Worm (Caenorhabditis elegans) whole organism, L3 larva: ENCODE measurements around the gene pqn-57.
A peak's percentile ranks its signal among the peaks of the same experiment; 100 is the strongest.

Experiments
- R02D3.7 ChIP-seq: fragments of 150-350 bp; optimal IDR thresholded peaks from 2 replicates; lab custom pipeline; 2014; ENCODE audit warnings: missing biosample characterization, missing genetic modification characterization
- aly-2 ChIP-seq: fragments of 150-350 bp; optimal IDR thresholded peaks from 2 replicates; lab custom pipeline; 2014; ENCODE audit warnings: missing biosample characterization, missing genetic modification characterization
- ama-1 ChIP-seq: fragments of 150-350 bp; optimal IDR thresholded peaks from 2 replicates; lab custom pipeline; 2018
- ceh-16 ChIP-seq: sonication (generic microtip); optimal IDR thresholded peaks from 2 replicates; lab custom pipeline; 2017; ENCODE audit warnings: missing biosample characterization, missing genetic modification characterization
- ceh-28 ChIP-seq: fragments of 150-350 bp; optimal IDR thresholded peaks from 2 replicates; lab custom pipeline; 2014; ENCODE audit warnings: missing biosample characterization, missing genetic modification reagents, missing genetic modification characterization
- daf-12 ChIP-seq: fragments of 150-350 bp; optimal IDR thresholded peaks from 2 replicates; lab custom pipeline; 2014; ENCODE audit warnings: missing biosample characterization, missing genetic modification reagents, missing genetic modification characterization
- egl-5 ChIP-seq: fragments of 150-350 bp; optimal IDR thresholded peaks from 2 replicates; lab custom pipeline; 2017; ENCODE audit warnings: missing biosample characterization, missing genetic modification reagents, missing genetic modification characterization, inconsistent platforms
- elt-2 ChIP-seq: sonication (generic microtip); optimal IDR thresholded peaks from 2 replicates; lab custom pipeline; 2016; ENCODE audit warnings: missing genetic modification reagents, mild to moderate bottlenecking, missing genetic modification characterization, missing compliant biosample characterization
- elt-3 ChIP-seq, 3 experiments: fragments of 150-350 bp in 1 of 3; sonication (generic microtip) in 2 of 3; optimal IDR thresholded peaks; 2 replicates in 2 of 3; 4 replicates in 1 of 3; lab custom pipeline; 2014 to 2017; ENCODE audit warnings: missing biosample characterization in 3 of 3, missing genetic modification characterization in 3 of 3
- fkh-10 ChIP-seq: sonication (generic microtip); optimal IDR thresholded peaks from 2 replicates; lab custom pipeline; 2017; ENCODE audit warnings: missing biosample characterization, missing genetic modification reagents, missing genetic modification characterization
- fkh-2 ChIP-seq: fragments of 150-350 bp; optimal IDR thresholded peaks from 2 replicates; lab custom pipeline; 2014; ENCODE audit warnings: missing biosample characterization, missing genetic modification reagents, missing genetic modification characterization
- hmg-11 ChIP-seq: sonication (generic microtip); optimal IDR thresholded peaks from 2 replicates; lab custom pipeline; 2016; ENCODE audit warnings: missing genetic modification characterization, missing compliant biosample characterization
- jun-1 ChIP-seq: fragments of 150-350 bp; optimal IDR thresholded peaks from 2 replicates; lab custom pipeline; 2014; ENCODE audit warnings: missing biosample characterization, missing genetic modification reagents, missing genetic modification characterization
- lin-15B ChIP-seq: fragments of 150-350 bp; optimal IDR thresholded peaks from 2 replicates; lab custom pipeline; 2014; ENCODE audit warnings: missing biosample characterization, missing genetic modification characterization
- lin-39 ChIP-seq: fragments of 150-350 bp; optimal IDR thresholded peaks from 2 replicates; lab custom pipeline; 2018; ENCODE audit warnings: missing biosample characterization, missing genetic modification reagents, missing genetic modification characterization
- mdl-1 ChIP-seq: fragments of 150-350 bp; optimal IDR thresholded peaks from 2 replicates; lab custom pipeline; 2014; ENCODE audit warnings: missing biosample characterization, missing genetic modification characterization
- mml-1 ChIP-seq: fragments of 150-350 bp; sonication (generic microtip); optimal IDR thresholded peaks from 3 replicates; lab custom pipeline; 2014; ENCODE audit warnings: missing biosample characterization, missing genetic modification characterization
- nfya-1 ChIP-seq: sonication (generic microtip); optimal IDR thresholded peaks from 2 replicates; lab custom pipeline; 2017; ENCODE audit warnings: missing genetic modification characterization, mild to moderate bottlenecking, missing compliant biosample characterization, antibody characterized with exemption, moderate library complexity; ENCODE audit not compliant: insufficient read depth
- nhr-11 ChIP-seq: fragments of 150-350 bp; optimal IDR thresholded peaks from 2 replicates; lab custom pipeline; 2014; ENCODE audit warnings: missing biosample characterization, missing genetic modification characterization
- nhr-23 ChIP-seq: fragments of 150-350 bp; optimal IDR thresholded peaks from 2 replicates; lab custom pipeline; 2014; ENCODE audit warnings: missing biosample characterization, missing genetic modification reagents, missing genetic modification characterization
- nhr-237 ChIP-seq: fragments of 150-350 bp; optimal IDR thresholded peaks from 2 replicates; lab custom pipeline; 2014; ENCODE audit warnings: missing biosample characterization, missing genetic modification characterization
- nhr-25 ChIP-seq: sonication (generic microtip); optimal IDR thresholded peaks from 2 replicates; lab custom pipeline; 2017; ENCODE audit warnings: missing biosample characterization, missing genetic modification characterization
- nhr-28 ChIP-seq: fragments of 150-350 bp; optimal IDR thresholded peaks from 2 replicates; lab custom pipeline; 2014; ENCODE audit warnings: missing biosample characterization, missing genetic modification characterization
- nhr-43 ChIP-seq: sonication (generic microtip); optimal IDR thresholded peaks from 2 replicates; lab custom pipeline; 2016; ENCODE audit warnings: mild to moderate bottlenecking, missing genetic modification characterization, missing compliant biosample characterization; ENCODE audit not compliant: poor library complexity, severe bottlenecking
- nhr-67 ChIP-seq: fragments of 150-350 bp; optimal IDR thresholded peaks from 2 replicates; lab custom pipeline; 2014; ENCODE audit warnings: missing biosample characterization, missing genetic modification characterization
- nhr-76 ChIP-seq: fragments of 150-350 bp; sonication (generic microtip); optimal IDR thresholded peaks from 5 replicates; lab custom pipeline; 2014; ENCODE audit warnings: missing biosample characterization, missing genetic modification characterization
- nhr-77 ChIP-seq: fragments of 150-350 bp; optimal IDR thresholded peaks from 2 replicates; lab custom pipeline; 2014; ENCODE audit warnings: missing biosample characterization, missing genetic modification characterization
- pha-4 ChIP-seq: fragments of 150-350 bp; optimal IDR thresholded peaks from 2 replicates; lab custom pipeline; 2014; ENCODE audit warnings: missing biosample characterization, missing genetic modification reagents, missing genetic modification characterization
- pqm-1 ChIP-seq: fragments of 150-350 bp; optimal IDR thresholded peaks from 2 replicates; lab custom pipeline; 2017; ENCODE audit warnings: missing biosample characterization, missing genetic modification characterization, inconsistent platforms
- sea-2 ChIP-seq: fragments of 150-350 bp; sonication (generic microtip); optimal IDR thresholded peaks from 4 replicates; lab custom pipeline; 2014; ENCODE audit warnings: missing biosample characterization, missing genetic modification reagents, missing genetic modification characterization
- skn-1 ChIP-seq: fragments of 150-350 bp; optimal IDR thresholded peaks from 2 replicates; lab custom pipeline; 2014; ENCODE audit warnings: missing biosample characterization, missing genetic modification characterization
- unc-39 ChIP-seq: sonication (generic microtip); optimal IDR thresholded peaks from 4 replicates; lab custom pipeline; 2017; ENCODE audit warnings: missing biosample characterization, missing genetic modification characterization
- zag-1 ChIP-seq: fragments of 150-350 bp; optimal IDR thresholded peaks from 2 replicates; lab custom pipeline; 2014; ENCODE audit warnings: missing biosample characterization, missing genetic modification characterization
- ztf-11 ChIP-seq: fragments of 150-350 bp; optimal IDR thresholded peaks from 2 replicates; lab custom pipeline; 2014; ENCODE audit warnings: missing biosample characterization, missing genetic modification characterization
- ztf-4 ChIP-seq: fragments of 150-350 bp; optimal IDR thresholded peaks from 2 replicates; lab custom pipeline; 2014; ENCODE audit warnings: missing biosample characterization, missing genetic modification characterization

The pqn-57 gene

ce11 chrX:8362379-8362778 is 41.6 kb upstream of the pqn-57 start:
- TF ChIP-seq sea-2 (no peak), lin-39 (tag; lab: Kevin White, UChicago) (no peak), nhr-67 (no peak), skn-1 (tag; lab: Kevin White, UChicago) (no peak), jun-1 (tag; lab: Kevin White, UChicago) (no peak), nhr-28 (tag; lab: Kevin White, UChicago) (no peak), mml-1 (tag; lab: Kevin White, UChicago) (no peak), ztf-4 (tag; lab: Kevin White, UChicago) (no peak), R02D3.7 (tag; lab: Kevin White, UChicago) (no peak), mdl-1 (tag; lab: Kevin White, UChicago) (no peak), nhr-77 (tag; lab: Kevin White, UChicago) (no peak), nhr-23 (no peak), pqm-1 (tag; lab: Kevin White, UChicago) (no peak), nhr-237 (tag; lab: Kevin White, UChicago) (no peak), elt-3 (tag; optimal IDR thresholded peaks at IDR 0.05; lab: Kevin White, UChicago) (no peak), nhr-25 (no peak), fkh-10 (GFP tag; lab: Kevin White, UChicago) (no peak), unc-39 (tag; lab: Kevin White, UChicago) (no peak)

- TF ChIP-seq pha-4 = peak; percentile 30
- peak; percentile 70 for TF ChIP-seq elt-2 (tag; lab: Kevin White, UChicago)
- no peak for TF ChIP-seq nfya-1 (tag; lab: Kevin White, UChicago)
- TF ChIP-seq aly-2 (tag; lab: Kevin White, UChicago) = no peak
- TF ChIP-seq, all 47 proteins: peak for 2
Measured at ce11 chrX:8356305-8356704, 35.5 kb upstream of the pqn-57 start.

ce11 chrX:8355350-8355749 is 34.6 kb upstream of the pqn-57 start:
- TF ChIP-seq egl-5 (tag; lab: Kevin White, UChicago) = no peak
- TF ChIP-seq zag-1 (tag; lab: Kevin White, UChicago) = no peak
- TF ChIP-seq pha-4 = peak; percentile 72
- TF ChIP-seq elt-2 (tag; lab: Kevin White, UChicago) = peak; percentile 88
- no peak for TF ChIP-seq ceh-28 (tag; lab: Kevin White, UChicago)
- TF ChIP-seq pqm-1 (tag; lab: Kevin White, UChicago) = peak; percentile 92
- no peak for TF ChIP-seq nhr-77 (tag; lab: Kevin White, UChicago)
- TF ChIP-seq daf-12 (tag; lab: Kevin White, UChicago) = no peak
- no peak for TF ChIP-seq nhr-11
- no peak for TF ChIP-seq ztf-11
- no peak for TF ChIP-seq nhr-43 (tag; lab: Kevin White, UChicago)

- no peak for TF ChIP-seq ceh-16 (tag; lab: Kevin White, UChicago)
- TF ChIP-seq nhr-76 (tag; lab: Kevin White, UChicago) = no peak
- TF ChIP-seq lin-15B = no peak
- no peak for TF ChIP-seq pqm-1 (tag; lab: Kevin White, UChicago)
- TF ChIP-seq fkh-2 (tag; lab: Kevin White, UChicago) = no peak
- TF ChIP-seq hmg-11 = no peak
- TF ChIP-seq mml-1 (tag; lab: Kevin White, UChicago) = no peak
- no peak for TF ChIP-seq pha-4
- no peak for TF ChIP-seq nhr-237 (tag; lab: Kevin White, UChicago)
- no peak for TF ChIP-seq nhr-23
- TF ChIP-seq ama-1 (lab: Kevin White, UChicago) = no peak
- no peak for TF ChIP-seq aly-2 (tag; lab: Kevin White, UChicago)
- TF ChIP-seq nhr-28 (tag; lab: Kevin White, UChicago) = no peak
- TF ChIP-seq mdl-1 (tag; lab: Kevin White, UChicago) = no peak
- no peak for TF ChIP-seq nhr-77 (tag; lab: Kevin White, UChicago)
Measured at ce11 chrX:8354284-8354784, 33.5 kb upstream of the pqn-57 start.

ce11 chrX:8350984-8351383 is 30.2 kb upstream of the pqn-57 start, which contains the start of gene npr-28:
TSS of gene npr-28 (minus strand) at chrX:8351084.
- no peak for TF ChIP-seq jun-1 (tag; lab: Kevin White, UChicago)
- TF ChIP-seq nhr-43 (tag; lab: Kevin White, UChicago) = no peak
- no peak for TF ChIP-seq pha-4
